Fruit fly (Drosophila melanogaster) whole organism, embryonic: Measurements from ENCODE around the gene fred.

Source experiments
- Abd-B ChIP-seq: fragments of 200-800 bp; sonication (Bioruptor generic); optimal IDR thresholded peaks from 2 replicates; lab custom pipeline; 2018; ENCODE audit warnings: missing biosample characterization, mild to moderate bottlenecking, missing genetic modification characterization, moderate library complexity
- CG10147 ChIP-seq: fragments of 200-800 bp; sonication (Bioruptor generic); optimal IDR thresholded peaks from 2 replicates; lab custom pipeline; 2019; ENCODE audit warnings: missing biosample characterization, mild to moderate bottlenecking, missing genetic modification characterization, moderate library complexity
- CG10654 ChIP-seq: fragments of 200-800 bp; sonication (Bioruptor generic); optimal IDR thresholded peaks from 2 replicates; lab custom pipeline; 2016; ENCODE audit warnings: missing biosample characterization, missing genetic modification characterization
- CG11247 ChIP-seq: fragments of 200-800 bp; sonication (Bioruptor generic); IDR thresholded peaks from 2 replicates; pipeline ENCODE4 v1.3.6; 2022; ENCODE audit warnings: missing biosample characterization, missing genetic modification characterization
- CG11695 ChIP-seq: fragments of 200-800 bp; sonication (Bioruptor generic); IDR thresholded peaks from 3 replicates; pipeline ENCODE4 v1.3.6; 2022; ENCODE audit warnings: missing biosample characterization, missing genetic modification characterization
- CG12071 ChIP-seq: fragments of 200-800 bp; sonication (Bioruptor generic); optimal IDR thresholded peaks from 3 replicates; lab custom pipeline; 2018; ENCODE audit warnings: missing biosample characterization, mild to moderate bottlenecking, missing genetic modification characterization
- CG13424 ChIP-seq: fragments of 200-800 bp; sonication (Bioruptor generic); optimal IDR thresholded peaks from 2 replicates; lab custom pipeline; 2019; ENCODE audit warnings: missing biosample characterization, mild to moderate bottlenecking, missing genetic modification characterization, moderate library complexity
- CG15011 ChIP-seq: fragments of 200-800 bp; sonication (Bioruptor generic); optimal IDR thresholded peaks from 3 replicates; lab custom pipeline; 2018; ENCODE audit warnings: missing biosample characterization, mild to moderate bottlenecking, missing genetic modification characterization
- CG15269 ChIP-seq: fragments of 200-800 bp; sonication (Bioruptor generic); optimal IDR thresholded peaks from 2 replicates; lab custom pipeline; 2018; ENCODE audit warnings: missing biosample characterization, mild to moderate bottlenecking, missing genetic modification characterization, moderate library complexity
- CG15479 ChIP-seq: fragments of 200-800 bp; sonication (Bioruptor generic); optimal IDR thresholded peaks from 3 replicates; lab custom pipeline; 2019; ENCODE audit warnings: missing biosample characterization, mild to moderate bottlenecking, missing genetic modification characterization, moderate library complexity
- CG15514 ChIP-seq: fragments of 200-800 bp; sonication (Bioruptor generic); optimal IDR thresholded peaks from 3 replicates; lab custom pipeline; 2017; ENCODE audit warnings: missing biosample characterization, missing genetic modification characterization, mild to moderate bottlenecking, moderate library complexity, missing genetic modification reagents
- CG18619 ChIP-seq: fragments of 200-800 bp; sonication (Bioruptor generic); optimal IDR thresholded peaks from 3 replicates; lab custom pipeline; 2017; ENCODE audit warnings: missing biosample characterization, mild to moderate bottlenecking, missing genetic modification characterization
- CG2712 ChIP-seq: fragments of 200-800 bp; optimal IDR thresholded peaks from 3 replicates; lab custom pipeline; 2019; ENCODE audit warnings: missing biosample characterization, mild to moderate bottlenecking, missing genetic modification characterization, moderate library complexity
- CG31441 ChIP-seq: fragments of 200-800 bp; sonication (Bioruptor generic); IDR thresholded peaks from 2 replicates; pipeline ENCODE4 v1.3.6; 2022; ENCODE audit warnings: missing biosample characterization, missing genetic modification characterization
- CG4617 ChIP-seq: fragments of 200-800 bp; sonication (Bioruptor generic); optimal IDR thresholded peaks from 3 replicates; lab custom pipeline; 2016; ENCODE audit warnings: missing biosample characterization, missing genetic modification characterization, borderline replicate concordance
- CG5180 ChIP-seq: fragments of 200-800 bp; sonication (Bioruptor generic); optimal IDR thresholded peaks from 3 replicates; lab custom pipeline; 2017; ENCODE audit warnings: missing biosample characterization, missing genetic modification characterization, mild to moderate bottlenecking, moderate library complexity, missing genetic modification reagents
- CG6175 ChIP-seq: fragments of 200-800 bp; sonication (Bioruptor generic); IDR thresholded peaks from 3 replicates; pipeline ENCODE4 v1.3.6; 2022; ENCODE audit warnings: missing biosample characterization, missing genetic modification characterization
- CG6854 ChIP-seq: fragments of 200-800 bp; sonication (Bioruptor generic); optimal IDR thresholded peaks from 3 replicates; lab custom pipeline; 2017; ENCODE audit warnings: missing biosample characterization, mild to moderate bottlenecking, missing genetic modification characterization
- CG7745 ChIP-seq: fragments of 200-800 bp; sonication (Bioruptor generic); optimal IDR thresholded peaks from 2 replicates; lab custom pipeline; 2018; ENCODE audit warnings: missing biosample characterization, mild to moderate bottlenecking, missing genetic modification characterization, moderate library complexity
- CG8089 ChIP-seq: fragments of 200-800 bp; sonication (Bioruptor generic); optimal IDR thresholded peaks from 3 replicates; lab custom pipeline; 2016; ENCODE audit warnings: missing biosample characterization, missing genetic modification characterization
- CG8924 ChIP-seq: fragments of 200-800 bp; optimal IDR thresholded peaks from 3 replicates; lab custom pipeline; 2019; ENCODE audit warnings: missing biosample characterization, mild to moderate bottlenecking, missing genetic modification characterization, moderate library complexity
- CG9437 ChIP-seq: fragments of 200-800 bp; sonication (Bioruptor generic); optimal IDR thresholded peaks from 2 replicates; lab custom pipeline; 2018; ENCODE audit warnings: missing biosample characterization, mild to moderate bottlenecking, missing genetic modification characterization
- Dip3 ChIP-seq: fragments of 200-800 bp; sonication (Bioruptor generic); optimal IDR thresholded peaks from 3 replicates; lab custom pipeline; 2016; ENCODE audit warnings: missing biosample characterization, missing genetic modification characterization
- Doc2 ChIP-seq: fragments of 200-800 bp; sonication (Bioruptor generic); IDR thresholded peaks from 2 replicates; pipeline ENCODE4 v1.3.6; 2022; ENCODE audit warnings: missing biosample characterization, missing genetic modification characterization
- Doc3 ChIP-seq: fragments of 200-800 bp; sonication (Bioruptor generic); IDR thresholded peaks from 3 replicates; pipeline ENCODE4 v1.3.6; 2022; ENCODE audit warnings: missing biosample characterization, missing genetic modification characterization; ENCODE audit not compliant: partially characterized antibody
- HLH54F ChIP-seq: fragments of 200-800 bp; sonication (Bioruptor generic); optimal IDR thresholded peaks from 3 replicates; lab custom pipeline; 2016; ENCODE audit warnings: missing biosample characterization, missing genetic modification characterization
- Hsf ChIP-seq: fragments of 200-800 bp; sonication (Bioruptor generic); optimal IDR thresholded peaks from 3 replicates; lab custom pipeline; 2016; ENCODE audit warnings: missing biosample characterization, missing genetic modification characterization
- NC2α ChIP-seq: fragments of 200-800 bp; sonication (Bioruptor generic); optimal IDR thresholded peaks from 2 replicates; lab custom pipeline; 2016; ENCODE audit warnings: missing biosample characterization, missing genetic modification characterization
- NC2β ChIP-seq: fragments of 200-800 bp; sonication (Bioruptor generic); optimal IDR thresholded peaks from 2 replicates; lab custom pipeline; 2016; ENCODE audit warnings: missing biosample characterization, missing genetic modification characterization
- Ravus ChIP-seq: fragments of 200-800 bp; sonication (Bioruptor generic); IDR thresholded peaks from 2 replicates; pipeline ENCODE4 v1.3.6; 2022; ENCODE audit warnings: missing biosample characterization, missing genetic modification characterization
- Stat92E ChIP-seq, 3 experiments: fragments of >200 bp in 2 of 3; fragments of 200-800 bp in 1 of 3; sonication (Bioruptor generic) in 1 of 3; optimal IDR thresholded peaks; 2 replicates each; lab custom pipeline; 2017 to 2019; ENCODE audit warnings: missing biosample characterization in 3 of 3, missing genetic modification characterization in 3 of 3, mild to moderate bottlenecking in 1 of 3, moderate library complexity in 1 of 3
- Xrp1 ChIP-seq: fragments of 200-800 bp; sonication (Bioruptor generic); IDR thresholded peaks from 2 replicates; pipeline ENCODE4 v1.3.6; 2022; ENCODE audit warnings: missing biosample characterization, missing genetic modification characterization
- abd-A ChIP-seq: fragments of 200-800 bp; sonication (Bioruptor generic); optimal IDR thresholded peaks from 3 replicates; lab custom pipeline; 2019; ENCODE audit warnings: missing biosample characterization, mild to moderate bottlenecking, missing genetic modification characterization, moderate library complexity
- ci ChIP-seq: fragments of 200-800 bp; sonication (Bioruptor generic); IDR thresholded peaks from 3 replicates; pipeline ENCODE4 v1.3.6; 2022; ENCODE audit warnings: missing biosample characterization, missing genetic modification characterization
- crp ChIP-seq, 2 experiments: fragments of 200-800 bp; sonication (Bioruptor generic); optimal IDR thresholded peaks; 2 replicates in 1 of 2; 3 replicates in 1 of 2; lab custom pipeline; 2017; ENCODE audit warnings: missing biosample characterization in 2 of 2, missing genetic modification characterization in 2 of 2, mild to moderate bottlenecking in 1 of 2, moderate library complexity in 1 of 2
- da ChIP-seq: fragments of 200-800 bp; sonication (Bioruptor generic); optimal IDR thresholded peaks from 2 replicates; lab custom pipeline; 2016; ENCODE audit warnings: missing biosample characterization, missing genetic modification characterization
- dan ChIP-seq: fragments of 200-800 bp; sonication (Bioruptor generic); IDR thresholded peaks from 2 replicates; pipeline ENCODE4 v1.3.6; 2022; ENCODE audit warnings: missing biosample characterization, missing genetic modification characterization
- fd3F ChIP-seq: fragments of 200-800 bp; sonication (Bioruptor generic); optimal IDR thresholded peaks from 2 replicates; lab custom pipeline; 2018; ENCODE audit warnings: missing biosample characterization, mild to moderate bottlenecking, missing genetic modification characterization, moderate library complexity
- gcm2 ChIP-seq: fragments of 200-800 bp; sonication (Bioruptor generic); optimal IDR thresholded peaks from 2 replicates; lab custom pipeline; 2016; ENCODE audit warnings: missing biosample characterization, missing genetic modification characterization
- insv ChIP-seq, 2 experiments: fragments of 200-800 bp; sonication (Bioruptor generic); optimal IDR thresholded peaks; 3 replicates each; lab custom pipeline; 2016 to 2018; ENCODE audit warnings: missing biosample characterization in 2 of 2, missing genetic modification characterization in 2 of 2
- ken ChIP-seq: fragments of 200-800 bp; sonication (Bioruptor generic); IDR thresholded peaks from 3 replicates; pipeline ENCODE4 v1.3.6; 2022; ENCODE audit warnings: missing biosample characterization, missing genetic modification characterization
- lov ChIP-seq, 2 experiments: fragments of 200-800 bp in 1 of 2; fragments of >200 bp in 1 of 2; sonication (Bioruptor generic) in 1 of 2; IDR thresholded peaks in 1 of 2; optimal IDR thresholded peaks in 1 of 2; 2 replicates in 1 of 2; 3 replicates in 1 of 2; pipeline versions ENCODE4 v1.3.6 to Lab custom; 2017 to 2022; ENCODE audit warnings: missing biosample characterization in 1 of 2, missing genetic modification characterization in 1 of 2
- maf-S ChIP-seq: fragments of 200-800 bp; sonication (Bioruptor generic); optimal IDR thresholded peaks from 2 replicates; lab custom pipeline; 2016; ENCODE audit warnings: missing biosample characterization, missing genetic modification characterization
- mam ChIP-seq: fragments of 200-800 bp; sonication (Bioruptor generic); optimal IDR thresholded peaks from 3 replicates; lab custom pipeline; 2016; ENCODE audit warnings: missing biosample characterization, missing genetic modification characterization
- onecut ChIP-seq: fragments of 200-800 bp; sonication (Bioruptor generic); IDR thresholded peaks from 2 replicates; pipeline ENCODE4 v1.3.6; 2022; ENCODE audit warnings: missing biosample characterization, missing genetic modification characterization
- scrt ChIP-seq: fragments of 200-800 bp; sonication (Bioruptor generic); optimal IDR thresholded peaks from 2 replicates; lab custom pipeline; 2018; ENCODE audit warnings: missing biosample characterization, mild to moderate bottlenecking, missing genetic modification characterization, moderate library complexity
- sna ChIP-seq: fragments of 200-800 bp; sonication (Bioruptor generic); IDR thresholded peaks from 2 replicates; pipeline ENCODE4 v1.3.6; 2022; ENCODE audit warnings: missing biosample characterization, missing genetic modification characterization; ENCODE audit not compliant: partially characterized antibody
- stc ChIP-seq: fragments of 200-800 bp; sonication (Bioruptor generic); IDR thresholded peaks from 2 replicates; pipeline ENCODE4 v1.3.6; 2022; ENCODE audit warnings: missing biosample characterization, missing genetic modification characterization
- ttk ChIP-seq: fragments of 200-800 bp; sonication (Bioruptor generic); IDR thresholded peaks from 2 replicates; pipeline ENCODE4 v2.1.2; 2022; ENCODE audit warnings: missing biosample characterization, missing genetic modification characterization
- vnd ChIP-seq: fragments of 200-800 bp; sonication (Bioruptor generic); IDR thresholded peaks from 3 replicates; pipeline ENCODE4 v1.3.6; 2022; ENCODE audit warnings: missing biosample characterization, missing genetic modification characterization; ENCODE audit not compliant: partially characterized antibody

Gene fred

dm6 chr2L:3861388-3861787 is 130.1 kb downstream of the fred start (continued):
- no peak for TF ChIP-seq CG13424
- no peak for TF ChIP-seq insv (GFP tag; optimal IDR thresholded peaks at IDR 0.05; lab: Kevin White, UChicago)
- TF ChIP-seq gcm2 (GFP tag; lab: Kevin White, UChicago): no peak
- no peak for TF ChIP-seq abd-A (tag; lab: Kevin White, UChicago)
- TF ChIP-seq maf-S: no peak
- no peak for TF ChIP-seq vnd (GFP tag; lab: Robert Waterston, UW)
- TF ChIP-seq Dip3 (GFP tag; lab: Kevin White, UChicago): no peak
- TF ChIP-seq CG12071 (GFP tag; lab: Kevin White, UChicago): no peak
- no peak for TF ChIP-seq CG15011
- TF ChIP-seq lov (optimal IDR thresholded peaks at IDR 0.05; lab: Kevin White, UChicago): no peak
- 0 out of 3 replicates have a peak, but pooled peaks have one; percentile 33 for TF ChIP-seq lov (GFP tag; IDR thresholded peaks at IDR 0.05; lab: Robert Waterston, UW)
- peak; percentile 36 for TF ChIP-seq CG8089
- no peak for TF ChIP-seq Stat92E (GFP tag; optimal IDR thresholded peaks at IDR 0.05; lab: Kevin White, UChicago)
- peak; percentile 88 for TF ChIP-seq Xrp1
- peak; percentile 72 for TF ChIP-seq NC2β
- TF ChIP-seq Doc2 (GFP tag; lab: Robert Waterston, UW): no peak
- TF ChIP-seq Abd-B (GFP tag; lab: Kevin White, UChicago): peak; percentile 5
- TF ChIP-seq CG31441 (GFP tag; lab: Robert Waterston, UW): peak; percentile 41; the same call in 1 of the 2 replicates
- no peak for TF ChIP-seq fd3F (GFP tag; lab: Kevin White, UChicago)
- TF ChIP-seq CG18619 (GFP tag; lab: Kevin White, UChicago): no peak
- TF ChIP-seq CG4617: no peak
- TF ChIP-seq CG11695 (GFP tag; lab: Robert Waterston, UW): no peak
- TF ChIP-seq ci (GFP tag; lab: Robert Waterston, UW): peak; percentile 50; the same call in 1 of the 3 replicates
- TF ChIP-seq CG10654 (GFP tag; lab: Kevin White, UChicago): no peak
- TF ChIP-seq CG9437 (GFP tag; lab: Kevin White, UChicago): no peak
- TF ChIP-seq CG8924 (tag; lab: Kevin White, UChicago): peak; percentile 80
- no peak for TF ChIP-seq sna (GFP tag; lab: Robert Waterston, UW)
- TF ChIP-seq Doc3: no peak
- TF ChIP-seq NC2α: no peak
- TF ChIP-seq CG15514: no peak
- no peak for TF ChIP-seq crp (GFP tag; optimal IDR thresholded peaks at IDR 0.05; lab: Kevin White, UChicago)
- TF ChIP-seq CG15479: peak; percentile 87
- TF ChIP-seq CG11247 (GFP tag; lab: Robert Waterston, UW): no peak; the same call in 1 of the 2 replicates
- TF ChIP-seq da (GFP tag; lab: Kevin White, UChicago): no peak
- no peak for TF ChIP-seq ken
- peak; percentile 29 for TF ChIP-seq CG7745 (tag; lab: Kevin White, UChicago)
- TF ChIP-seq Hsf (GFP tag; lab: Kevin White, UChicago): peak; percentile 42
- no peak for TF ChIP-seq CG5180 (GFP tag; lab: Kevin White, UChicago)
- peak; percentile 31; the same call in 1 of the 2 replicates for TF ChIP-seq onecut
- no peak for TF ChIP-seq CG10147 (GFP tag; lab: Kevin White, UChicago)
- no peak for TF ChIP-seq ttk (GFP tag; lab: Robert Waterston, UW)
- TF ChIP-seq mam: peak; percentile 24
- TF ChIP-seq CG15269: no peak
- no peak for TF ChIP-seq CG6175 (GFP tag; lab: Robert Waterston, UW)
- TF ChIP-seq Ravus: no peak
- TF ChIP-seq CG6854 (GFP tag; lab: Kevin White, UChicago): no peak
- TF ChIP-seq HLH54F (GFP tag; lab: Kevin White, UChicago): no peak
- TF ChIP-seq dan: peak; percentile 27; the same call in 1 of the 2 replicates
- peak; percentile 77 for TF ChIP-seq CG2712
- TF ChIP-seq scrt (GFP tag; lab: Kevin White, UChicago): no peak
- no peak for TF ChIP-seq stc (GFP tag; lab: Robert Waterston, UW)
